Worm (Caenorhabditis elegans) whole organism, young adult: ENCODE data around the gene dpy-3.

Source experiments
- F55B11.4 ChIP-seq: sonication (generic microtip); optimal IDR thresholded peaks from 2 replicates; lab custom pipeline; 2016; ENCODE audit warnings: missing compliant biosample characterization, missing genetic modification characterization, borderline replicate concordance; ENCODE audit not compliant: insufficient read depth
- ama-1 ChIP-seq, 3 experiments: fragments of 150-350 bp in 1 of 3; sonication (generic microtip) in 2 of 3; optimal IDR thresholded peaks; 2 replicates each; lab custom pipeline; 2014 to 2018; ENCODE audit warnings: missing biosample characterization in 2 of 3, missing genetic modification characterization in 2 of 3, missing genetic modification reagents in 2 of 3
- atf-7 ChIP-seq: sonication (generic microtip); optimal IDR thresholded peaks from 2 replicates; lab custom pipeline; 2017; ENCODE audit warnings: mild to moderate bottlenecking, missing genetic modification characterization, missing compliant biosample characterization
- ceh-58 ChIP-seq: fragments of 200-800 bp; sonication (Bioruptor generic); IDR thresholded peaks from 2 replicates; pipeline ENCODE4 v1.3.6; 2022; ENCODE audit warnings: missing genetic modification characterization, missing compliant biosample characterization
- chd-7 ChIP-seq: sonication (generic microtip); optimal IDR thresholded peaks from 2 replicates; lab custom pipeline; 2016; ENCODE audit warnings: mild to moderate bottlenecking, missing genetic modification characterization, moderate library complexity, missing compliant biosample characterization
- hsf-1 ChIP-seq: fragments of 200-800 bp; sonication (Bioruptor generic); IDR thresholded peaks from 2 replicates; pipeline ENCODE4 v1.3.6; 2022; ENCODE audit warnings: missing genetic modification reagents, missing genetic modification characterization, missing compliant biosample characterization
- lin-35 ChIP-seq, 3 experiments: fragments of 150-350 bp in 2 of 3; sonication (generic microtip) in 1 of 3; optimal IDR thresholded peaks; 2 replicates each; lab custom pipeline; 2014 to 2018; ENCODE audit warnings: missing biosample characterization in 3 of 3, missing genetic modification characterization in 3 of 3, missing genetic modification reagents in 3 of 3
- pha-4 ChIP-seq: fragments of 150-350 bp; sonication (generic microtip); optimal IDR thresholded peaks from 2 replicates; lab custom pipeline; 2014; ENCODE audit warnings: missing biosample characterization, missing genetic modification reagents, missing genetic modification characterization
- ztf-28 ChIP-seq: fragments of 200-800 bp; sonication (Bioruptor generic); IDR thresholded peaks from 2 replicates; pipeline ENCODE4 v1.3.6; 2022; ENCODE audit warnings: missing genetic modification reagents, missing genetic modification characterization, missing compliant biosample characterization

- TF ChIP-seq pha-4 (tag; lab: Kevin White, UChicago) (no peak), ceh-58 (GFP tag; lab: Robert Waterston, UW) (no peak), chd-7 (tag; lab: Kevin White, UChicago) (no peak), ztf-28 (GFP tag; lab: Robert Waterston, UW) (no peak), hsf-1 (no peak), atf-7 (tag; lab: Kevin White, UChicago) (no peak), ama-1 (optimal IDR thresholded peaks at IDR 0.05; lab: Kevin White, UChicago) (no peak), ama-1 (GFP tag; optimal IDR thresholded peaks at IDR 0.05; lab: Kevin White, UChicago) (no peak), F55B11.4 (tag; lab: Kevin White, UChicago) (no peak), lin-35 (GFP tag; optimal IDR thresholded peaks at IDR 0.05; lab: Kevin White, UChicago) (no peak)
Observed at ce11 chrX:2176361-2176880, 31.0 kb upstream of the dpy-3 start, which contains the start of gene F48B9.8.
